Fruit fly (Drosophila melanogaster) whole organism, embryonic: Measurements from ENCODE around the gene CG6928.

Experiments used
- Adf1 ChIP-seq: fragments of 200-800 bp; sonication (Bioruptor generic); IDR thresholded peaks from 2 replicates; pipeline ENCODE4 v1.3.6; 2022; ENCODE audit warnings: missing biosample characterization, missing genetic modification characterization
- BtbVII ChIP-seq: fragments of 200-800 bp; sonication (Bioruptor generic); optimal IDR thresholded peaks from 3 replicates; lab custom pipeline; 2017; ENCODE audit warnings: missing biosample characterization, mild to moderate bottlenecking, missing genetic modification characterization
- CG10267 ChIP-seq: fragments of 200-800 bp; sonication (Bioruptor generic); optimal IDR thresholded peaks from 2 replicates; lab custom pipeline; 2018; ENCODE audit warnings: missing biosample characterization, mild to moderate bottlenecking, missing genetic modification characterization, moderate library complexity
- CG10274 ChIP-seq: fragments of 200-800 bp; sonication (Bioruptor generic); optimal IDR thresholded peaks from 3 replicates; lab custom pipeline; 2017; ENCODE audit warnings: missing biosample characterization, mild to moderate bottlenecking, missing genetic modification characterization
- CG10543 ChIP-seq: fragments of 200-800 bp; sonication (Bioruptor generic); optimal IDR thresholded peaks from 3 replicates; lab custom pipeline; 2017; ENCODE audit warnings: missing biosample characterization, mild to moderate bottlenecking, missing genetic modification characterization, moderate library complexity
- CG11247 ChIP-seq: fragments of 200-800 bp; sonication (Bioruptor generic); IDR thresholded peaks from 2 replicates; pipeline ENCODE4 v1.3.6; 2022; ENCODE audit warnings: missing biosample characterization, missing genetic modification characterization
- CG11398 ChIP-seq: fragments of 200-800 bp; sonication (Bioruptor generic); optimal IDR thresholded peaks from 2 replicates; lab custom pipeline; 2016; ENCODE audit warnings: missing biosample characterization, missing genetic modification characterization
- CG11560 ChIP-seq: fragments of 200-800 bp; sonication (Bioruptor generic); IDR thresholded peaks from 3 replicates; pipeline ENCODE4 v1.3.6; 2022; ENCODE audit warnings: missing biosample characterization, missing genetic modification characterization
- CG11723 ChIP-seq: fragments of 200-800 bp; sonication (Bioruptor generic); optimal IDR thresholded peaks from 2 replicates; lab custom pipeline; 2017; ENCODE audit warnings: missing biosample characterization, mild to moderate bottlenecking, missing genetic modification characterization
- CG12391 ChIP-seq: fragments of 200-800 bp; sonication (Bioruptor generic); optimal IDR thresholded peaks from 3 replicates; lab custom pipeline; 2018; ENCODE audit warnings: missing biosample characterization, mild to moderate bottlenecking, missing genetic modification characterization, moderate library complexity
- CG12659 ChIP-seq: fragments of 200-800 bp; sonication (Bioruptor generic); optimal IDR thresholded peaks from 3 replicates; lab custom pipeline; 2017; ENCODE audit warnings: mild to moderate bottlenecking, missing biosample characterization, missing genetic modification reagents, missing genetic modification characterization
- CG12744 ChIP-seq: fragments of 200-800 bp; sonication (Bioruptor generic); optimal IDR thresholded peaks from 2 replicates; lab custom pipeline; 2016; ENCODE audit warnings: missing biosample characterization, missing genetic modification characterization
- CG15479 ChIP-seq: fragments of 200-800 bp; sonication (Bioruptor generic); optimal IDR thresholded peaks from 3 replicates; lab custom pipeline; 2019; ENCODE audit warnings: missing biosample characterization, mild to moderate bottlenecking, missing genetic modification characterization, moderate library complexity
- CG16779 ChIP-seq: fragments of 200-800 bp; sonication (Bioruptor generic); IDR thresholded peaks from 2 replicates; pipeline ENCODE4 v1.3.6; 2022; ENCODE audit warnings: missing biosample characterization, missing genetic modification characterization
- CG16813 ChIP-seq: fragments of 200-800 bp; sonication (Bioruptor generic); IDR thresholded peaks from 3 replicates; pipeline ENCODE4 v1.3.6; 2022; ENCODE audit warnings: missing biosample characterization, missing genetic modification characterization; ENCODE audit not compliant: partially characterized antibody
- CG2678 ChIP-seq: fragments of 200-800 bp; sonication (Bioruptor generic); optimal IDR thresholded peaks from 3 replicates; lab custom pipeline; 2019; ENCODE audit warnings: missing biosample characterization, mild to moderate bottlenecking, missing genetic modification characterization, moderate library complexity
- CG2712 ChIP-seq: fragments of 200-800 bp; optimal IDR thresholded peaks from 3 replicates; lab custom pipeline; 2019; ENCODE audit warnings: missing biosample characterization, mild to moderate bottlenecking, missing genetic modification characterization, moderate library complexity
- CG31224 ChIP-seq: fragments of 200-800 bp; sonication (Bioruptor generic); IDR thresholded peaks from 2 replicates; pipeline ENCODE4 v1.3.6; 2022; ENCODE audit warnings: missing biosample characterization, missing genetic modification characterization
- CG6854 ChIP-seq: fragments of 200-800 bp; sonication (Bioruptor generic); optimal IDR thresholded peaks from 3 replicates; lab custom pipeline; 2017; ENCODE audit warnings: missing biosample characterization, mild to moderate bottlenecking, missing genetic modification characterization
- CG7928 ChIP-seq: fragments of 200-800 bp; sonication (Bioruptor generic); optimal IDR thresholded peaks from 2 replicates; lab custom pipeline; 2017; ENCODE audit warnings: missing biosample characterization, mild to moderate bottlenecking, missing genetic modification characterization
- CG8765 ChIP-seq: fragments of 200-800 bp; sonication (Bioruptor generic); IDR thresholded peaks from 2 replicates; pipeline ENCODE4 v1.3.6; 2022; ENCODE audit warnings: missing biosample characterization, missing genetic modification characterization
- CG8944 ChIP-seq: fragments of 200-800 bp; sonication (Bioruptor generic); optimal IDR thresholded peaks from 3 replicates; lab custom pipeline; 2016; ENCODE audit warnings: missing biosample characterization, missing genetic modification characterization
- CkIIα-i1 ChIP-seq: fragments of 200-800 bp; sonication (Bioruptor generic); IDR thresholded peaks from 2 replicates; pipeline ENCODE4 v1.3.6; 2022; ENCODE audit warnings: missing biosample characterization, missing genetic modification characterization
- D19B ChIP-seq: fragments of 200-800 bp; sonication (Bioruptor generic); optimal IDR thresholded peaks from 2 replicates; lab custom pipeline; 2017; ENCODE audit warnings: missing biosample characterization, mild to moderate bottlenecking, missing genetic modification characterization
- HLH3B ChIP-seq: fragments of 200-800 bp; sonication (Bioruptor generic); IDR thresholded peaks from 2 replicates; pipeline ENCODE4 v1.3.6; 2022; ENCODE audit warnings: missing biosample characterization, missing genetic modification characterization
- HLH54F ChIP-seq: fragments of 200-800 bp; sonication (Bioruptor generic); optimal IDR thresholded peaks from 3 replicates; lab custom pipeline; 2016; ENCODE audit warnings: missing biosample characterization, missing genetic modification characterization
- Hmx ChIP-seq: fragments of 200-800 bp; sonication (Bioruptor generic); optimal IDR thresholded peaks from 2 replicates; lab custom pipeline; 2016; ENCODE audit warnings: missing biosample characterization, missing genetic modification characterization
- Mad ChIP-seq: fragments of 200-800 bp; sonication (Bioruptor generic); optimal IDR thresholded peaks from 2 replicates; lab custom pipeline; 2016; ENCODE audit warnings: missing biosample characterization, missing genetic modification characterization
- Meics ChIP-seq: fragments of 200-800 bp; sonication (Bioruptor generic); optimal IDR thresholded peaks from 2 replicates; lab custom pipeline; 2017; ENCODE audit warnings: missing biosample characterization, mild to moderate bottlenecking, missing genetic modification characterization
- Oli ChIP-seq: fragments of 200-800 bp; sonication (Bioruptor generic); optimal IDR thresholded peaks from 2 replicates; lab custom pipeline; 2018; ENCODE audit warnings: missing biosample characterization, mild to moderate bottlenecking, missing genetic modification characterization, moderate library complexity
- Poxn ChIP-seq: fragments of 200-800 bp; sonication (Bioruptor generic); IDR thresholded peaks from 2 replicates; pipeline ENCODE4 v1.3.6; 2022; ENCODE audit warnings: missing biosample characterization, missing genetic modification characterization
- Rx ChIP-seq: fragments of 200-800 bp; sonication (Bioruptor generic); IDR thresholded peaks from 2 replicates; pipeline ENCODE4 v1.3.6; 2022; ENCODE audit warnings: missing biosample characterization, missing genetic modification characterization
- Spps ChIP-seq: fragments of 200-800 bp; sonication (Bioruptor generic); optimal IDR thresholded peaks from 2 replicates; lab custom pipeline; 2018; ENCODE audit warnings: missing biosample characterization, mild to moderate bottlenecking, missing genetic modification characterization
- Tbp ChIP-seq: fragments of >200 bp; optimal IDR thresholded peaks from 2 replicates; lab custom pipeline; 2018; ENCODE audit warnings: missing biosample characterization, missing genetic modification characterization
- Xrp1 ChIP-seq: fragments of 200-800 bp; sonication (Bioruptor generic); IDR thresholded peaks from 2 replicates; pipeline ENCODE4 v1.3.6; 2022; ENCODE audit warnings: missing biosample characterization, missing genetic modification characterization
- ara ChIP-seq: fragments of 200-800 bp; sonication (Bioruptor generic); IDR thresholded peaks from 2 replicates; pipeline ENCODE4 v1.3.6; 2022; ENCODE audit warnings: missing biosample characterization, missing genetic modification characterization
- cg ChIP-seq: fragments of 200-800 bp; sonication (Bioruptor generic); optimal IDR thresholded peaks from 3 replicates; lab custom pipeline; 2019; ENCODE audit warnings: missing biosample characterization, mild to moderate bottlenecking, missing genetic modification characterization, moderate library complexity
- chif ChIP-seq, 2 experiments: fragments of 200-800 bp; sonication (Bioruptor generic); optimal IDR thresholded peaks; 3 replicates each; lab custom pipeline; 2016; ENCODE audit warnings: missing biosample characterization in 2 of 2, missing genetic modification characterization in 2 of 2
- chinmo ChIP-seq: fragments of 200-800 bp; sonication (Bioruptor generic); IDR thresholded peaks from 4 replicates; pipeline ENCODE4 v1.3.6; 2022; ENCODE audit warnings: missing biosample characterization, missing genetic modification characterization; ENCODE audit not compliant: partially characterized antibody
- da ChIP-seq: fragments of 200-800 bp; sonication (Bioruptor generic); optimal IDR thresholded peaks from 2 replicates; lab custom pipeline; 2016; ENCODE audit warnings: missing biosample characterization, missing genetic modification characterization
- gsb ChIP-seq: fragments of 200-800 bp; sonication (Bioruptor generic); IDR thresholded peaks from 2 replicates; pipeline ENCODE4 v1.3.6; 2022; ENCODE audit warnings: missing biosample characterization, missing genetic modification characterization
- kah ChIP-seq: fragments of 200-800 bp; sonication (Bioruptor generic); optimal IDR thresholded peaks from 2 replicates; lab custom pipeline; 2018; ENCODE audit warnings: missing biosample characterization, mild to moderate bottlenecking, missing genetic modification characterization
- klu ChIP-seq: fragments of 200-800 bp; sonication (Bioruptor generic); IDR thresholded peaks from 2 replicates; pipeline ENCODE4 v1.3.6; 2022; ENCODE audit warnings: missing biosample characterization, missing genetic modification characterization
- mam ChIP-seq: fragments of 200-800 bp; sonication (Bioruptor generic); optimal IDR thresholded peaks from 3 replicates; lab custom pipeline; 2016; ENCODE audit warnings: missing biosample characterization, missing genetic modification characterization
- nmo ChIP-seq: fragments of 200-800 bp; sonication (Bioruptor generic); optimal IDR thresholded peaks from 2 replicates; lab custom pipeline; 2018; ENCODE audit warnings: missing biosample characterization, mild to moderate bottlenecking, missing genetic modification characterization, moderate library complexity
- nom ChIP-seq: fragments of 200-800 bp; sonication (Bioruptor generic); optimal IDR thresholded peaks from 2 replicates; lab custom pipeline; 2017; ENCODE audit warnings: missing biosample characterization, missing genetic modification characterization, mild to moderate bottlenecking, moderate library complexity, missing genetic modification reagents
- odd ChIP-seq: fragments of 200-800 bp; sonication (Bioruptor generic); optimal IDR thresholded peaks from 2 replicates; lab custom pipeline; 2017; ENCODE audit warnings: missing biosample characterization, mild to moderate bottlenecking, missing genetic modification characterization
- pb ChIP-seq: fragments of 200-800 bp; sonication (Bioruptor generic); optimal IDR thresholded peaks from 3 replicates; lab custom pipeline; 2016; ENCODE audit warnings: missing biosample characterization, missing genetic modification characterization
- prd ChIP-seq, 3 experiments: fragments of >200 bp in 2 of 3; fragments of 200-800 bp in 1 of 3; sonication (Bioruptor generic) in 1 of 3; optimal IDR thresholded peaks in 2 of 3; IDR thresholded peaks in 1 of 3; 2 replicates in 2 of 3; 3 replicates in 1 of 3; pipeline versions ENCODE4 v1.3.6 to Lab custom; 2017 to 2022; ENCODE audit warnings: missing biosample characterization in 1 of 3, missing genetic modification characterization in 1 of 3
- unpg ChIP-seq: fragments of 200-800 bp; sonication (Bioruptor generic); optimal IDR thresholded peaks from 3 replicates; lab custom pipeline; 2018; ENCODE audit warnings: missing biosample characterization, mild to moderate bottlenecking, missing genetic modification characterization, moderate library complexity
- zen ChIP-seq: fragments of 200-800 bp; sonication (Bioruptor generic); optimal IDR thresholded peaks from 3 replicates; lab custom pipeline; 2018; ENCODE audit warnings: missing biosample characterization, mild to moderate bottlenecking, missing genetic modification characterization, moderate library complexity

The CG6928 gene

dm6 chr3L:12045443-12045842 lies 42.5 kb downstream of the CG6928 start (continued):
- TF ChIP-seq CG11560 (no peak), CG2678 (tag; lab: Kevin White, UChicago) (peak; percentile 41), nom (GFP tag; lab: Kevin White, UChicago) (no peak), CG12391 (tag; lab: Kevin White, UChicago) (no peak), Oli (tag; lab: Kevin White, UChicago) (no peak), Spps (tag; lab: Kevin White, UChicago) (no peak), CG31224 (GFP tag; lab: Robert Waterston, UW) (no peak), chif (GFP tag; optimal IDR thresholded peaks at IDR 0.05; lab: Kevin White, UChicago) (no peak), CG10543 (GFP tag; lab: Kevin White, UChicago) (peak; percentile 64), CG7928 (no peak), cg (GFP tag; lab: Kevin White, UChicago) (peak; percentile 5), da (GFP tag; lab: Kevin White, UChicago) (no peak), CkIIα-i1 (GFP tag; lab: Robert Waterston, UW) (no peak), Adf1 (no peak; the same call in 1 of the 2 replicates), Rx (GFP tag; lab: Robert Waterston, UW) (no peak), CG8765 (no peak), zen (tag; lab: Kevin White, UChicago) (no peak), CG10274 (GFP tag; lab: Kevin White, UChicago) (no peak), mam (no peak), D19B (peak; percentile 1), Meics (GFP tag; lab: Kevin White, UChicago) (peak; percentile 8), CG16779 (GFP tag; lab: Robert Waterston, UW) (no peak), chinmo (GFP tag; lab: Robert Waterston, UW) (no peak), CG11247 (GFP tag; lab: Robert Waterston, UW) (no peak), CG12659 (peak; percentile 2), gsb (GFP tag; lab: Robert Waterston, UW) (no peak), odd (GFP tag; lab: Kevin White, UChicago) (peak; percentile 30), CG10267 (tag; lab: Kevin White, UChicago) (no peak), Tbp (no peak), Hmx (GFP tag; lab: Kevin White, UChicago) (no peak), CG11398 (GFP tag; lab: Kevin White, UChicago) (peak; percentile 12), prd (optimal IDR thresholded peaks at IDR 0.05; lab: Kevin White, UChicago) (no peak), prd (GFP tag; IDR thresholded peaks at IDR 0.05; lab: Robert Waterston, UW) (no peak), CG11723 (no peak), CG16813 (GFP tag; lab: Robert Waterston, UW) (no peak), CG12744 (GFP tag; lab: Kevin White, UChicago) (no peak), CG15479 (GFP tag; lab: Kevin White, UChicago) (no peak), CG8944 (no peak), Poxn (GFP tag; lab: Robert Waterston, UW) (no peak), Mad (GFP tag; lab: Kevin White, UChicago) (no peak), kah (no peak), pb (no peak), HLH54F (GFP tag; lab: Kevin White, UChicago) (no peak), BtbVII (GFP tag; lab: Kevin White, UChicago) (peak; percentile 16), CG2712 (tag; lab: Kevin White, UChicago) (no peak), Xrp1 (GFP tag; lab: Robert Waterston, UW) (0 out of 2 replicates have a peak, but pooled peaks have one; percentile 24), CG6854 (GFP tag; lab: Kevin White, UChicago) (no peak), unpg (peak; percentile 35), HLH3B (GFP tag; lab: Robert Waterston, UW) (peak; percentile 24; the same call in 1 of the 2 replicates), nmo (GFP tag; lab: Kevin White, UChicago) (no peak), ara (peak; percentile 23; the same call in 1 of the 2 replicates), klu (no peak)
